Fruit fly (Drosophila melanogaster) whole organism, embryonic: ENCODE results near the gene Kua.
A peak's percentile ranks its signal among the peaks of the same experiment; 100 is the strongest.

Experiments used
- Abd-B ChIP-seq: fragments of 200-800 bp; sonication (Bioruptor generic); optimal IDR thresholded peaks from 2 replicates; lab custom pipeline; 2018; ENCODE audit warnings: missing biosample characterization, mild to moderate bottlenecking, missing genetic modification characterization, moderate library complexity
- Aef1 ChIP-seq: fragments of 200-800 bp; sonication (Bioruptor generic); IDR thresholded peaks from 3 replicates; pipeline ENCODE4 v1.3.6; 2022; ENCODE audit warnings: missing biosample characterization, missing genetic modification characterization
- CG10979 ChIP-seq: fragments of 200-800 bp; sonication (Bioruptor generic); optimal IDR thresholded peaks from 2 replicates; lab custom pipeline; 2018; ENCODE audit warnings: missing biosample characterization, mild to moderate bottlenecking, missing genetic modification characterization, moderate library complexity
- CG11085 ChIP-seq: fragments of 200-800 bp; sonication (Bioruptor generic); IDR thresholded peaks from 2 replicates; pipeline ENCODE4 v1.3.6; 2022; ENCODE audit warnings: missing biosample characterization, missing genetic modification characterization
- CG12219 ChIP-seq: fragments of 200-800 bp; sonication (Bioruptor generic); optimal IDR thresholded peaks from 3 replicates; lab custom pipeline; 2018; ENCODE audit warnings: missing biosample characterization, mild to moderate bottlenecking, missing genetic modification characterization
- CG13296 ChIP-seq: fragments of 200-800 bp; sonication (Bioruptor generic); optimal IDR thresholded peaks from 3 replicates; lab custom pipeline; 2018; ENCODE audit warnings: missing biosample characterization, mild to moderate bottlenecking, missing genetic modification characterization
- CG15073 ChIP-seq: fragments of 200-800 bp; sonication (Bioruptor generic); optimal IDR thresholded peaks from 2 replicates; lab custom pipeline; 2016; ENCODE audit warnings: missing biosample characterization, missing genetic modification characterization
- CG15269 ChIP-seq: fragments of 200-800 bp; sonication (Bioruptor generic); optimal IDR thresholded peaks from 2 replicates; lab custom pipeline; 2018; ENCODE audit warnings: missing biosample characterization, mild to moderate bottlenecking, missing genetic modification characterization, moderate library complexity
- CG1603 ChIP-seq: fragments of 200-800 bp; sonication (Bioruptor generic); optimal IDR thresholded peaks from 2 replicates; lab custom pipeline; 2019; ENCODE audit warnings: missing biosample characterization, mild to moderate bottlenecking, missing genetic modification characterization, moderate library complexity
- CG31224 ChIP-seq: fragments of 200-800 bp; sonication (Bioruptor generic); IDR thresholded peaks from 2 replicates; pipeline ENCODE4 v1.3.6; 2022; ENCODE audit warnings: missing biosample characterization, missing genetic modification characterization
- CG3281 ChIP-seq: fragments of 200-800 bp; sonication (Bioruptor generic); optimal IDR thresholded peaks from 3 replicates; lab custom pipeline; 2017; ENCODE audit warnings: missing biosample characterization, mild to moderate bottlenecking, missing genetic modification characterization
- CG33213 ChIP-seq: fragments of 200-800 bp; sonication (Bioruptor generic); optimal IDR thresholded peaks from 3 replicates; lab custom pipeline; 2016; ENCODE audit warnings: missing biosample characterization, missing genetic modification characterization
- CG6175 ChIP-seq: fragments of 200-800 bp; sonication (Bioruptor generic); IDR thresholded peaks from 3 replicates; pipeline ENCODE4 v1.3.6; 2022; ENCODE audit warnings: missing biosample characterization, missing genetic modification characterization
- CG7786 ChIP-seq: fragments of 200-800 bp; sonication (Bioruptor generic); optimal IDR thresholded peaks from 2 replicates; lab custom pipeline; 2016; ENCODE audit warnings: missing biosample characterization, missing genetic modification characterization
- CG7839 ChIP-seq: fragments of 200-800 bp; sonication (Bioruptor generic); optimal IDR thresholded peaks from 3 replicates; lab custom pipeline; 2018; ENCODE audit warnings: missing biosample characterization, mild to moderate bottlenecking, missing genetic modification characterization, moderate library complexity
- CG8944 ChIP-seq: fragments of 200-800 bp; sonication (Bioruptor generic); optimal IDR thresholded peaks from 3 replicates; lab custom pipeline; 2016; ENCODE audit warnings: missing biosample characterization, missing genetic modification characterization
- Eip74EF ChIP-seq, 2 experiments: fragments of 200-800 bp in 1 of 2; fragments of >200 bp in 1 of 2; sonication (Bioruptor generic) in 1 of 2; optimal IDR thresholded peaks; 2 replicates each; lab custom pipeline; 2017 to 2019; ENCODE audit warnings: missing biosample characterization in 2 of 2, missing genetic modification characterization in 2 of 2, mild to moderate bottlenecking in 1 of 2, moderate library complexity in 1 of 2
- Fer1 ChIP-seq: fragments of 200-800 bp; sonication (Bioruptor generic); optimal IDR thresholded peaks from 2 replicates; lab custom pipeline; 2017; ENCODE audit warnings: missing biosample characterization, mild to moderate bottlenecking, missing genetic modification characterization
- H15 ChIP-seq: fragments of 200-800 bp; sonication (Bioruptor generic); IDR thresholded peaks from 3 replicates; pipeline ENCODE4 v1.3.6; 2022; ENCODE audit warnings: missing biosample characterization, missing genetic modification characterization
- Hmr ChIP-seq: fragments of 200-800 bp; sonication (Bioruptor generic); optimal IDR thresholded peaks from 3 replicates; lab custom pipeline; 2017; ENCODE audit warnings: mild to moderate bottlenecking, missing biosample characterization, missing genetic modification reagents, missing genetic modification characterization
- Hmx ChIP-seq: fragments of 200-800 bp; sonication (Bioruptor generic); optimal IDR thresholded peaks from 2 replicates; lab custom pipeline; 2016; ENCODE audit warnings: missing biosample characterization, missing genetic modification characterization
- Hr51 ChIP-seq, 2 experiments: fragments of 200-800 bp; sonication (Bioruptor generic); optimal IDR thresholded peaks; 2 replicates in 1 of 2; 3 replicates in 1 of 2; lab custom pipeline; 2016 to 2018; ENCODE audit warnings: missing biosample characterization in 2 of 2, missing genetic modification characterization in 2 of 2, mild to moderate bottlenecking in 1 of 2, moderate library complexity in 1 of 2
- Lpt ChIP-seq: fragments of >200 bp; optimal IDR thresholded peaks from 2 replicates; lab custom pipeline; 2018; ENCODE audit warnings: missing biosample characterization, missing genetic modification characterization
- Myb ChIP-seq: fragments of 200-800 bp; sonication (Bioruptor generic); optimal IDR thresholded peaks from 2 replicates; lab custom pipeline; 2016; ENCODE audit warnings: missing biosample characterization, missing genetic modification characterization
- Pdp1 ChIP-seq, 2 experiments: fragments of 200-800 bp; sonication (Bioruptor generic); optimal IDR thresholded peaks; 3 replicates each; lab custom pipeline; 2016; ENCODE audit warnings: missing biosample characterization in 2 of 2, missing genetic modification characterization in 2 of 2, mild to moderate bottlenecking in 1 of 2, moderate library complexity in 1 of 2
- Ptx1 ChIP-seq: fragments of 200-800 bp; sonication (Bioruptor generic); IDR thresholded peaks from 2 replicates; pipeline ENCODE4 v1.3.6; 2022; ENCODE audit warnings: missing biosample characterization, missing genetic modification characterization
- Taf1 ChIP-seq: fragments of 200-800 bp; sonication (Bioruptor generic); IDR thresholded peaks from 2 replicates; pipeline ENCODE4 v1.3.6; 2022; ENCODE audit warnings: missing biosample characterization, missing genetic modification characterization
- Tbp ChIP-seq: fragments of >200 bp; optimal IDR thresholded peaks from 2 replicates; lab custom pipeline; 2018; ENCODE audit warnings: missing biosample characterization, missing genetic modification characterization
- al ChIP-seq: fragments of 200-800 bp; sonication (Bioruptor generic); IDR thresholded peaks from 2 replicates; pipeline ENCODE4 v1.3.6; 2022; ENCODE audit warnings: missing biosample characterization, missing genetic modification characterization
- bsh ChIP-seq, 2 experiments: fragments of 200-800 bp; sonication (Bioruptor generic); optimal IDR thresholded peaks; 2 replicates each; lab custom pipeline; 2017 to 2018; ENCODE audit warnings: mild to moderate bottlenecking in 2 of 2, missing biosample characterization in 2 of 2, missing genetic modification characterization in 2 of 2, moderate library complexity in 1 of 2
- cas ChIP-seq: fragments of 200-800 bp; sonication (Bioruptor generic); IDR thresholded peaks from 2 replicates; pipeline ENCODE4 v1.3.6; 2022; ENCODE audit warnings: missing biosample characterization, missing genetic modification characterization
- chif ChIP-seq, 2 experiments: fragments of 200-800 bp; sonication (Bioruptor generic); optimal IDR thresholded peaks; 3 replicates each; lab custom pipeline; 2016; ENCODE audit warnings: missing biosample characterization in 2 of 2, missing genetic modification characterization in 2 of 2
- crc ChIP-seq: fragments of 200-800 bp; sonication (Bioruptor generic); optimal IDR thresholded peaks from 2 replicates; lab custom pipeline; 2016; ENCODE audit warnings: missing biosample characterization, missing genetic modification characterization
- dpn ChIP-seq, 2 experiments: fragments of 200-800 bp; sonication (Bioruptor generic); optimal IDR thresholded peaks; 3 replicates each; lab custom pipeline; 2016; ENCODE audit warnings: missing biosample characterization in 2 of 2, missing genetic modification characterization in 2 of 2
- dysf ChIP-seq: fragments of 200-800 bp; sonication (Bioruptor generic); IDR thresholded peaks from 3 replicates; pipeline ENCODE4 v1.3.6; 2022; ENCODE audit warnings: missing biosample characterization, missing genetic modification characterization
- emc ChIP-seq: fragments of 200-800 bp; sonication (Bioruptor generic); optimal IDR thresholded peaks from 2 replicates; lab custom pipeline; 2016; ENCODE audit warnings: missing biosample characterization, missing genetic modification characterization
- en ChIP-seq: fragments of 200-800 bp; sonication (Bioruptor generic); optimal IDR thresholded peaks from 2 replicates; lab custom pipeline; 2016; ENCODE audit warnings: missing biosample characterization, missing genetic modification characterization
- fd96Cb ChIP-seq: fragments of 200-800 bp; sonication (Bioruptor generic); optimal IDR thresholded peaks from 2 replicates; lab custom pipeline; 2018; ENCODE audit warnings: missing biosample characterization, mild to moderate bottlenecking, missing genetic modification characterization, moderate library complexity
- h ChIP-seq: fragments of >200 bp; optimal IDR thresholded peaks from 2 replicates; lab custom pipeline; 2017
- pb ChIP-seq: fragments of 200-800 bp; sonication (Bioruptor generic); optimal IDR thresholded peaks from 3 replicates; lab custom pipeline; 2016; ENCODE audit warnings: missing biosample characterization, missing genetic modification characterization
- row ChIP-seq: fragments of 200-800 bp; sonication (Bioruptor generic); IDR thresholded peaks from 3 replicates; pipeline ENCODE4 v1.3.6; 2022; ENCODE audit warnings: missing biosample characterization, missing genetic modification characterization
- run ChIP-seq: fragments of 200-800 bp; sonication (Bioruptor generic); optimal IDR thresholded peaks from 3 replicates; lab custom pipeline; 2018; ENCODE audit warnings: missing biosample characterization, mild to moderate bottlenecking, missing genetic modification characterization
- sisA ChIP-seq: fragments of 200-800 bp; sonication (Bioruptor generic); IDR thresholded peaks from 2 replicates; pipeline ENCODE4 v1.3.6; 2022; ENCODE audit warnings: missing biosample characterization, missing genetic modification characterization
- sqz ChIP-seq: fragments of 200-800 bp; sonication (Bioruptor generic); optimal IDR thresholded peaks from 3 replicates; lab custom pipeline; 2018; ENCODE audit warnings: missing biosample characterization, mild to moderate bottlenecking, missing genetic modification characterization
- sr ChIP-seq: fragments of 200-800 bp; sonication (Bioruptor generic); IDR thresholded peaks from 3 replicates; pipeline ENCODE4 v1.3.6; 2022; ENCODE audit warnings: missing biosample characterization, missing genetic modification characterization
- vfl ChIP-seq: fragments of 200-800 bp; sonication (Bioruptor generic); optimal IDR thresholded peaks from 2 replicates; lab custom pipeline; 2016; ENCODE audit warnings: missing biosample characterization, missing genetic modification characterization
- zfh2 ChIP-seq: fragments of 200-800 bp; sonication (Bioruptor generic); optimal IDR thresholded peaks from 2 replicates; lab custom pipeline; 2016; ENCODE audit warnings: missing biosample characterization, missing genetic modification characterization

Kua gene

DNA sequence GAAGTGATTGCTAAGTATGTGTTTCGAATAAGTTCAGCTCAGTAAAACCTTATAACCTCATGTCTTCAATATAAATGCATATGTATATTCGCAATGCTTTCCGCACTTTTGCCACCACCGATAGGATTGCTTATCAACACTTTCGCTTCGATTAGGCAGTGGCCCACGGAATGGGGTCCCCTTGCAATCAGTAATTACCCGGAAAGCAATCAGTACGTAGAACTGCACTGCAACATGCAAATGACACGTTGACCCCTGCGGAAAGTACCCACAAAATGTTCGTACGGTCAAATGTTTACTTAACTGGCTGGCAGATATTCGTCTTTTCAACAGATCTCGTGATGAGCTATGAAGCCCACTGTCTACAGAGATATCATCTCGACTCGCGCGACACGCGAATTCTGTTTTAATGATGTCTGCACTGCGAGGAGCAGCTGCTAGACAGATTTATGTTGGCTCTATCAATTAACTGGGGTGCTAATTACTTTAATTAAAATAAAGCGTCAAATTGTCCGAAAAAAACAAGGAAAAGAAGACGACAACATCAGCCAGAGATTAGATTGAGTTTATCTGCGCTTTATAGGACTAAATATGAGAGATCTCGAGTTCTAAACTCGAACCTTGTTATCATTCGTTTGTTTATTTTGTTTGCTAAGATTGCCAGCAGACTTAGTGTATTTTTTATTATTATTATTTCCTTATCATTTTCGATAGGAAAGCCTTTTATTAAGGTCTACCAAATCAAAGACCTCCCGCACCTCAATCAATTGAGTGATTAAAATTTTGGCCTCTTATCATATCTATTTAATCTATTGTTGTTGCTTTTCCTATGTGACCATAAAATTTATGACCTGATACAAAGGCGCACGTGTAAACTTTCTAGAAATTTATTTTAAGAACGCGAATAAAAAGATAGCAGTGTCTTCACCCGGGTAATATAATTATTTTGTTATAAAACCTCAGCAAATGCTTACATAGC, 19.7 kb upstream of the Kua start (continued):
- TF ChIP-seq CG15073 (no peak), Aef1 (GFP tag; lab: Robert Waterston, UW) (no peak), Abd-B (GFP tag; lab: Kevin White, UChicago) (no peak), CG1603 (tag; lab: Kevin White, UChicago) (no peak), Hmx (no peak), crc (GFP tag; lab: Kevin White, UChicago) (no peak), Fer1 (GFP tag; lab: Kevin White, UChicago) (peak; percentile 44), CG10979 (no peak)
- TF ChIP-seq, all 482 proteins: peak for 38

DNA sequence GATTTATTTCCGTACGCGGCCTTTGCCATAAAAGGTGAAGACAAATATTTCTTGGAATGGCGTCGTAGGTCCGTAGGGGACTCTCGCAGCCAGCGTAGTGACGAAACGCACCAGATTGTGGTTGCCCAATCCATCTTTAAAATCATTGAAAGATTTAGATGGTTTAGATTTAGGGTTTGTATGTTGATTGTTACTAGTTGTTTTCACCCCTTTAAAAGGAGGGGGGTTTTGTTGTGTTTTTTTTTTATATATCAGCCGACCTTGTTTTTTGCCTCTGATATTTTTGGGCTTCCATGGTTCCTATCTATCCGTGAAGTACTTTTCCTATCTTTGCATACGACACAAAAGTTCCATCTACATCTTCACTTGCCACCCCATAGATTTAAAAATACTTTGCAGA, 18.5 kb upstream of the Kua start:
- 0 out of 2 replicates have a peak, but pooled peaks have one; percentile 22 for TF ChIP-seq Taf1 (GFP tag; lab: Robert Waterston, UW)
- peak; percentile 22 for TF ChIP-seq CG8944 (GFP tag; lab: Kevin White, UChicago)
- TF ChIP-seq chif (GFP tag; optimal IDR thresholded peaks at IDR 0.05; lab: Kevin White, UChicago), result no peak
- peak; percentile 50; the same call in 1 of the 3 replicates for TF ChIP-seq CG6175 (GFP tag; lab: Robert Waterston, UW)
- no peak for TF ChIP-seq cas (GFP tag; lab: Robert Waterston, UW)
- peak; percentile 44 for TF ChIP-seq Hmr (GFP tag; lab: Kevin White, UChicago)
- TF ChIP-seq Lpt, result no peak
- TF ChIP-seq H15, result 0 out of 3 replicates have a peak, but pooled peaks have one; percentile 26
- TF ChIP-seq sqz (GFP tag; lab: Kevin White, UChicago), result no peak
- TF ChIP-seq Ptx1 (GFP tag; lab: Robert Waterston, UW), result peak; percentile 33; the same call in 1 of the 2 replicates
- TF ChIP-seq CG12219 (GFP tag; lab: Kevin White, UChicago), result no peak
- no peak for TF ChIP-seq CG3281
- no peak for TF ChIP-seq h (lab: Kevin White, UChicago)
- TF ChIP-seq CG15269 (tag; lab: Kevin White, UChicago), result peak; percentile 16
- no peak for TF ChIP-seq CG11085
- TF ChIP-seq Myb (GFP tag; lab: Kevin White, UChicago), result peak; percentile 16
- peak; percentile 21; the same call in 1 of the 2 replicates for TF ChIP-seq sisA (GFP tag; lab: Robert Waterston, UW)
- no peak for TF ChIP-seq run (tag; lab: Kevin White, UChicago)
- TF ChIP-seq Fer1 (GFP tag; lab: Kevin White, UChicago), result peak; percentile 1
- TF ChIP-seq pb (GFP tag; lab: Kevin White, UChicago), result peak; percentile 7
- no peak for TF ChIP-seq Eip74EF (GFP tag; optimal IDR thresholded peaks at IDR 0.05; lab: Kevin White, UChicago)
- TF ChIP-seq emc (GFP tag; lab: Kevin White, UChicago), result peak; percentile 22
- no peak for TF ChIP-seq CG13296
- TF ChIP-seq zfh2 (GFP tag; lab: Kevin White, UChicago), result peak; percentile 71
- peak in 1 of 2 experiments; percentile 31 for TF ChIP-seq Pdp1 (GFP tag; optimal IDR thresholded peaks at IDR 0.05; lab: Kevin White, UChicago)
- TF ChIP-seq bsh (GFP tag; optimal IDR thresholded peaks at IDR 0.05; lab: Kevin White, UChicago), result no peak
- no peak for TF ChIP-seq crc (GFP tag; lab: Kevin White, UChicago)
- peak; percentile 58 for TF ChIP-seq row (GFP tag; lab: Robert Waterston, UW)
- TF ChIP-seq dysf (GFP tag; lab: Robert Waterston, UW), result no peak
- TF ChIP-seq CG7839 (tag; lab: Kevin White, UChicago), result peak; percentile 32
- peak; percentile 3 to 17 for TF ChIP-seq dpn (GFP tag; optimal IDR thresholded peaks at IDR 0.05; lab: Kevin White, UChicago)
- no peak for TF ChIP-seq CG31224 (GFP tag; lab: Robert Waterston, UW)
- TF ChIP-seq al (GFP tag; lab: Robert Waterston, UW), result peak; percentile 24; the same call in 1 of the 2 replicates
- peak; percentile 48 for TF ChIP-seq CG7786 (GFP tag; lab: Kevin White, UChicago)
- peak in 1 of 2 experiments; percentile 5 for TF ChIP-seq Hr51 (GFP tag; optimal IDR thresholded peaks at IDR 0.05; lab: Kevin White, UChicago)
- no peak for TF ChIP-seq vfl
- no peak for TF ChIP-seq sr (GFP tag; lab: Robert Waterston, UW)
- TF ChIP-seq en, result peak; percentile 12
- peak; percentile 9 for TF ChIP-seq fd96Cb
- TF ChIP-seq Tbp (GFP tag; lab: Kevin White, UChicago), result no peak
- no peak for TF ChIP-seq CG33213 (GFP tag; lab: Kevin White, UChicago)
